Fruit fly (Drosophila melanogaster) whole organism, wandering third instar larva: ENCODE measurements around the gene Mgstl.

Experiments
- Abd-B ChIP-seq: fragments of >200 bp; optimal IDR thresholded peaks from 2 replicates; lab custom pipeline; 2017; ENCODE audit warnings: missing biosample characterization, missing genetic modification characterization
- CG32264 ChIP-seq: fragments of 200-800 bp; sonication (Bioruptor generic); optimal IDR thresholded peaks from 2 replicates; lab custom pipeline; 2016; ENCODE audit warnings: missing biosample characterization, missing genetic modification characterization
- Dif ChIP-seq: fragments of 200-275, 200-300 bp; sonication (Bioruptor generic); optimal IDR thresholded peaks from 2 replicates; lab custom pipeline; 2018; ENCODE audit warnings: missing biosample characterization, missing genetic modification characterization; ENCODE audit not compliant: partially characterized antibody
- Hr78 ChIP-seq: fragments of >200 bp; optimal IDR thresholded peaks from 2 replicates; lab custom pipeline; 2017; ENCODE audit warnings: missing biosample characterization, missing genetic modification characterization
- N ChIP-seq: fragments of >200 bp; optimal IDR thresholded peaks from 2 replicates; lab custom pipeline; 2018; ENCODE audit warnings: missing biosample characterization, missing external identifiers, missing genetic modification characterization
- br ChIP-seq: fragments of 200-800 bp; sonication (Bioruptor generic); optimal IDR thresholded peaks from 2 replicates; lab custom pipeline; 2016; ENCODE audit warnings: missing biosample characterization, missing genetic modification characterization
- brk ChIP-seq: fragments of 200-800 bp; sonication (Bioruptor generic); optimal IDR thresholded peaks from 2 replicates; lab custom pipeline; 2016; ENCODE audit warnings: missing biosample characterization, mild to moderate bottlenecking, missing genetic modification characterization
- dl ChIP-seq, 2 experiments: fragments of 175-275, 200-275 bp in 1 of 2; fragments of 200-275 bp in 1 of 2; sonication (Bioruptor generic); optimal IDR thresholded peaks; lab custom pipeline; 2018; ENCODE audit warnings: mild to moderate bottlenecking in 2 of 2, missing biosample characterization in 2 of 2, missing genetic modification characterization in 2 of 2, moderate library complexity in 2 of 2; ENCODE audit not compliant: partially characterized antibody in 2 of 2, insufficient read depth in 1 of 2
- foxo ChIP-seq, 2 experiments: fragments of 200-800 bp; sonication (Bioruptor generic); optimal IDR thresholded peaks; 2 replicates in 1 of 2; 3 replicates in 1 of 2; lab custom pipeline; 2016 to 2017; ENCODE audit warnings: missing biosample characterization in 2 of 2, missing genetic modification characterization in 2 of 2
- h ChIP-seq: fragments of 200-800 bp; sonication (Bioruptor generic); optimal IDR thresholded peaks from 3 replicates; lab custom pipeline; 2016; ENCODE audit warnings: missing biosample characterization, mild to moderate bottlenecking, missing genetic modification characterization
- pan ChIP-seq: fragments of >200 bp; optimal IDR thresholded peaks from 2 replicates; lab custom pipeline; 2017
- psq ChIP-seq: fragments of 200-800 bp; sonication (Bioruptor generic); optimal IDR thresholded peaks from 3 replicates; lab custom pipeline; 2017; ENCODE audit warnings: missing biosample characterization, mild to moderate bottlenecking, missing genetic modification characterization, moderate library complexity
- rgr ChIP-seq: fragments of 200-800 bp; sonication (Bioruptor generic); optimal IDR thresholded peaks from 3 replicates; lab custom pipeline; 2016; ENCODE audit warnings: missing biosample characterization, mild to moderate bottlenecking, missing genetic modification characterization
- usp ChIP-seq: fragments of >200 bp; optimal IDR thresholded peaks from 2 replicates; lab custom pipeline; 2017; ENCODE audit warnings: missing biosample characterization, missing genetic modification characterization

dm6 chrX:21054963-21055480 is 13.1 kb downstream of the Mgstl start:
- no peak for TF ChIP-seq foxo (GFP tag; optimal IDR thresholded peaks at IDR 0.05; lab: Kevin White, UChicago)
- TF ChIP-seq brk: no peak
- no peak for TF ChIP-seq rgr (GFP tag; lab: Kevin White, UChicago)
- no peak for TF ChIP-seq Abd-B (GFP tag; lab: Kevin White, UChicago)
- TF ChIP-seq h (GFP tag; lab: Kevin White, UChicago): peak; percentile 23
- TF ChIP-seq psq (GFP tag; lab: Kevin White, UChicago): peak; percentile 60
- no peak for TF ChIP-seq pan
- no peak for TF ChIP-seq N (GFP tag; lab: Kevin White, UChicago)
- TF ChIP-seq br (GFP tag; lab: Kevin White, UChicago): no peak
- TF ChIP-seq dl (GFP tag; optimal IDR thresholded peaks at IDR 0.05; lab: Kevin White, UChicago; ENCODE audit: insufficient read depth in 1 of 2, partially characterized antibody in 2 of 2): no peak
- no peak for TF ChIP-seq usp (GFP tag; lab: Kevin White, UChicago)
- no peak for TF ChIP-seq CG32264 (GFP tag; lab: Kevin White, UChicago)
- no peak for TF ChIP-seq Dif (GFP tag; lab: Kevin White, UChicago)
- no peak for TF ChIP-seq Hr78 (GFP tag; lab: Kevin White, UChicago)
